Worm (Caenorhabditis elegans): ENCODE measurements around the gene C08B6.11.

DNA sequence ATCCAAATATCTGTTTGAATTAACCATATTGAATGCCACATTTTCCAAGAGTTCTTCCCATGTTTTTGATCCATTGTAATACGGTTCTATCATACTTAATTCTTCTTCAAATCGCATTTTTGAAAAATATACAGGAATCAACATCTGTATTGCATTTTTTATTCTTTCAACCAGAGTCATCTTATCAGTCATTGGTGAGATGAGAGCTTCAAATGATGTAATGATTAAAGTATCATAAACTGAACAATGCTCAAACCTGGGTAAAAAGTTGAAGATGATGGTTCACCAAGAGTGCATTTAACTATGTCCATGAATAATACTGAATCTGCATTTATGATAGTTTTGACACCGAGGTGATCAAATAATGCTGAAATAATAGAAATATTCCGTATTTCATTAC lies 3.6 kb upstream of the C08B6.11 start:
- no peak for TF ChIP-seq ama-1 (optimal IDR thresholded peaks at IDR 0.05)
- TF ChIP-seq pag-3 (tag; optimal IDR thresholded peaks at IDR 0.05; ENCODE audit: borderline replicate concordance, insufficient read depth), result no peak
- TF ChIP-seq ceh-63 (GFP tag; optimal IDR thresholded peaks at IDR 0.05), result no peak
- TF ChIP-seq Y116A8C.19 (tag; optimal IDR thresholded peaks at IDR 0.05; ENCODE audit: borderline replicate concordance), result no peak
- no peak for TF ChIP-seq ces-1 (GFP tag; optimal IDR thresholded peaks at IDR 0.05)
- TF ChIP-seq fos-1 (tag; optimal IDR thresholded peaks at IDR 0.05), result no peak
- no peak for TF ChIP-seq unc-62 (GFP tag; optimal IDR thresholded peaks at IDR 0.05)
- no peak for TF ChIP-seq mdl-1 (tag; optimal IDR thresholded peaks at IDR 0.05)
- TF ChIP-seq egl-27 (tag; optimal IDR thresholded peaks at IDR 0.05), result no peak
- peak; percentile 26 for TF ChIP-seq elt-2 (tag; optimal IDR thresholded peaks at IDR 0.05)
- TF ChIP-seq aha-1 (tag; optimal IDR thresholded peaks at IDR 0.05), result no peak
- TF ChIP-seq pqm-1 (tag; optimal IDR thresholded peaks at IDR 0.05), result no peak
- TF ChIP-seq dpl-1 (GFP tag; optimal IDR thresholded peaks at IDR 0.05), result no peak
- TF ChIP-seq nhr-12 (tag; optimal IDR thresholded peaks at IDR 0.05), result no peak
